Fruit fly (Drosophila melanogaster) whole organism: Measurements from ENCODE around the gene Traf4.

Source experiments
- CG8478 ChIP-seq: fragments of >200 bp; optimal IDR thresholded peaks from 2 replicates; lab custom pipeline; 2018; ENCODE audit warnings: inconsistent platforms
- Dll ChIP-seq: fragments of >200 bp; optimal IDR thresholded peaks from 2 replicates; lab custom pipeline; 2017
- EcR ChIP-seq, 2 experiments: fragments of >200 bp; optimal IDR thresholded peaks; 2 replicates each; lab custom pipeline; 2017; ENCODE audit warnings: missing biosample characterization in 2 of 2, missing genetic modification characterization in 2 of 2, missing genetic modification reagents in 2 of 2
- pan ChIP-seq: fragments of >200 bp; optimal IDR thresholded peaks from 2 replicates; lab custom pipeline; 2017
- usp ChIP-seq: fragments of >200 bp; optimal IDR thresholded peaks from 2 replicates; lab custom pipeline; 2017; ENCODE audit warnings: missing biosample characterization, missing genetic modification characterization, mixed read lengths

dm6 chr2L:4361438-4361975, at the start of gene Traf4:
- TF ChIP-seq usp (GFP tag; lab: Kevin White, UChicago): no peak
- TF ChIP-seq EcR (GFP tag; optimal IDR thresholded peaks at IDR 0.05; lab: Kevin White, UChicago): no peak
- no peak for TF ChIP-seq Dll (lab: Kevin White, UChicago)
- no peak for TF ChIP-seq CG8478 (lab: Kevin White, UChicago)
- TF ChIP-seq pan: no peak
